Fruit fly (Drosophila melanogaster) whole organism, embryonic: ENCODE data around the gene CG11562.
A peak's percentile ranks its signal among the peaks of the same experiment; 100 is the strongest.

Experiments used
- Bgb ChIP-seq: fragments of 200-800 bp; sonication (Bioruptor generic); IDR thresholded peaks from 2 replicates; pipeline ENCODE4 v1.3.6; 2022; ENCODE audit warnings: missing biosample characterization, missing genetic modification characterization; ENCODE audit not compliant: partially characterized antibody
- CG10209 ChIP-seq: fragments of 200-800 bp; sonication (Bioruptor generic); optimal IDR thresholded peaks from 3 replicates; lab custom pipeline; 2017; ENCODE audit warnings: missing biosample characterization, mild to moderate bottlenecking, missing genetic modification characterization, missing genetic modification reagents
- CG11398 ChIP-seq: fragments of 200-800 bp; sonication (Bioruptor generic); optimal IDR thresholded peaks from 2 replicates; lab custom pipeline; 2016; ENCODE audit warnings: missing biosample characterization, missing genetic modification characterization
- CG11560 ChIP-seq: fragments of 200-800 bp; sonication (Bioruptor generic); IDR thresholded peaks from 3 replicates; pipeline ENCODE4 v1.3.6; 2022; ENCODE audit warnings: missing biosample characterization, missing genetic modification characterization
- CG12071 ChIP-seq: fragments of 200-800 bp; sonication (Bioruptor generic); optimal IDR thresholded peaks from 3 replicates; lab custom pipeline; 2018; ENCODE audit warnings: missing biosample characterization, mild to moderate bottlenecking, missing genetic modification characterization
- CG13287 ChIP-seq: fragments of 200-800 bp; sonication (Bioruptor generic); IDR thresholded peaks from 2 replicates; pipeline ENCODE4 v1.3.6; 2022; ENCODE audit warnings: missing biosample characterization, missing genetic modification characterization; ENCODE audit not compliant: partially characterized antibody
- CG16779 ChIP-seq: fragments of 200-800 bp; sonication (Bioruptor generic); IDR thresholded peaks from 2 replicates; pipeline ENCODE4 v1.3.6; 2022; ENCODE audit warnings: missing biosample characterization, missing genetic modification characterization
- CG17359 ChIP-seq: fragments of 200-800 bp; sonication (Bioruptor generic); optimal IDR thresholded peaks from 3 replicates; lab custom pipeline; 2018; ENCODE audit warnings: missing biosample characterization, mild to moderate bottlenecking, missing genetic modification characterization, moderate library complexity
- CG17361 ChIP-seq: fragments of 200-800 bp; sonication (Bioruptor generic); IDR thresholded peaks from 3 replicates; pipeline ENCODE4 v1.3.6; 2022; ENCODE audit warnings: missing biosample characterization, missing genetic modification characterization
- CG18011 ChIP-seq: fragments of 200-800 bp; sonication (Bioruptor generic); optimal IDR thresholded peaks from 2 replicates; lab custom pipeline; 2017; ENCODE audit warnings: missing biosample characterization, missing genetic modification characterization, mild to moderate bottlenecking, moderate library complexity, missing genotype
- CG2129 ChIP-seq: fragments of 200-800 bp; sonication (Bioruptor generic); IDR thresholded peaks from 2 replicates; pipeline ENCODE4 v1.3.6; 2022; ENCODE audit warnings: missing biosample characterization, missing genetic modification characterization; ENCODE audit not compliant: partially characterized antibody
- CG30403 ChIP-seq: fragments of 200-800 bp; sonication (Bioruptor generic); optimal IDR thresholded peaks from 3 replicates; lab custom pipeline; 2016; ENCODE audit warnings: missing biosample characterization, missing genetic modification characterization
- CG31441 ChIP-seq: fragments of 200-800 bp; sonication (Bioruptor generic); IDR thresholded peaks from 2 replicates; pipeline ENCODE4 v1.3.6; 2022; ENCODE audit warnings: missing biosample characterization, missing genetic modification characterization
- CG32772 ChIP-seq: fragments of 200-800 bp; sonication (Bioruptor generic); IDR thresholded peaks from 2 replicates; pipeline ENCODE4 v1.3.6; 2022; ENCODE audit warnings: missing biosample characterization, missing genetic modification characterization
- CG3281 ChIP-seq: fragments of 200-800 bp; sonication (Bioruptor generic); optimal IDR thresholded peaks from 3 replicates; lab custom pipeline; 2017; ENCODE audit warnings: missing biosample characterization, mild to moderate bottlenecking, missing genetic modification characterization
- CG34224 ChIP-seq: fragments of 200-800 bp; sonication (Bioruptor generic); IDR thresholded peaks from 3 replicates; pipeline ENCODE4 v1.3.6; 2022; ENCODE audit warnings: missing biosample characterization, missing genetic modification characterization; ENCODE audit not compliant: partially characterized antibody
- CG4424 ChIP-seq: fragments of 200-800 bp; sonication (Bioruptor generic); optimal IDR thresholded peaks from 3 replicates; lab custom pipeline; 2016; ENCODE audit warnings: missing biosample characterization, missing genetic modification characterization
- CG9727 ChIP-seq: fragments of 200-800 bp; sonication (Bioruptor generic); optimal IDR thresholded peaks from 3 replicates; lab custom pipeline; 2017; ENCODE audit warnings: missing biosample characterization, mild to moderate bottlenecking, missing genetic modification characterization
- CoRest ChIP-seq: fragments of 200-800 bp; sonication (Bioruptor generic); optimal IDR thresholded peaks from 3 replicates; lab custom pipeline; 2018; ENCODE audit warnings: missing biosample characterization, mild to moderate bottlenecking, missing genetic modification characterization, moderate library complexity
- Dip3 ChIP-seq: fragments of 200-800 bp; sonication (Bioruptor generic); optimal IDR thresholded peaks from 3 replicates; lab custom pipeline; 2016; ENCODE audit warnings: missing biosample characterization, missing genetic modification characterization
- Fer2 ChIP-seq: fragments of 200-800 bp; sonication (Bioruptor generic); optimal IDR thresholded peaks from 2 replicates; lab custom pipeline; 2018; ENCODE audit warnings: missing biosample characterization, mild to moderate bottlenecking, missing genetic modification characterization, moderate library complexity
- Gsc ChIP-seq: fragments of 200-800 bp; sonication (Bioruptor generic); IDR thresholded peaks from 2 replicates; pipeline ENCODE4 v1.3.6; 2022; ENCODE audit warnings: missing biosample characterization, missing genetic modification characterization
- Gug ChIP-seq: fragments of 200-800 bp; sonication (Bioruptor generic); IDR thresholded peaks from 4 replicates; pipeline ENCODE4 v1.3.6; 2022; ENCODE audit warnings: missing biosample characterization, missing genetic modification characterization
- Myb ChIP-seq: fragments of 200-800 bp; sonication (Bioruptor generic); optimal IDR thresholded peaks from 2 replicates; lab custom pipeline; 2016; ENCODE audit warnings: missing biosample characterization, missing genetic modification characterization
- NC2β ChIP-seq: fragments of 200-800 bp; sonication (Bioruptor generic); optimal IDR thresholded peaks from 2 replicates; lab custom pipeline; 2016; ENCODE audit warnings: missing biosample characterization, missing genetic modification characterization
- NFAT ChIP-seq: fragments of 200-800 bp; sonication (Bioruptor generic); IDR thresholded peaks from 2 replicates; pipeline ENCODE4 v1.3.6; 2022; ENCODE audit warnings: missing biosample characterization, missing genetic modification characterization
- Opbp ChIP-seq: fragments of 200-800 bp; sonication (Bioruptor generic); IDR thresholded peaks from 3 replicates; pipeline ENCODE4 v1.3.6; 2022; ENCODE audit warnings: missing biosample characterization, missing genetic modification characterization; ENCODE audit not compliant: partially characterized antibody
- Rfx ChIP-seq: fragments of 200-800 bp; sonication (Bioruptor generic); IDR thresholded peaks from 2 replicates; pipeline ENCODE4 v1.3.6; 2022; ENCODE audit warnings: missing biosample characterization, missing genetic modification characterization
- az2 ChIP-seq: fragments of 200-800 bp; sonication (Bioruptor generic); optimal IDR thresholded peaks from 3 replicates; lab custom pipeline; 2016; ENCODE audit warnings: missing biosample characterization, missing genetic modification characterization
- cato ChIP-seq: fragments of 200-800 bp; sonication (Bioruptor generic); optimal IDR thresholded peaks from 2 replicates; lab custom pipeline; 2016; ENCODE audit warnings: missing biosample characterization, missing genetic modification characterization, borderline replicate concordance
- chif ChIP-seq, 2 experiments: fragments of 200-800 bp; sonication (Bioruptor generic); optimal IDR thresholded peaks; 3 replicates each; lab custom pipeline; 2016; ENCODE audit warnings: missing biosample characterization in 2 of 2, missing genetic modification characterization in 2 of 2
- chm ChIP-seq: fragments of 200-800 bp; sonication (Bioruptor generic); IDR thresholded peaks from 2 replicates; pipeline ENCODE4 v1.3.6; 2022; ENCODE audit warnings: missing biosample characterization, missing genetic modification characterization
- croc ChIP-seq: fragments of 200-800 bp; sonication (Bioruptor generic); conservative IDR thresholded peaks from 3 replicates; pipeline ENCODE4 v1.3.6; 2022; ENCODE audit warnings: missing biosample characterization, missing genetic modification characterization
- dpn ChIP-seq, 2 experiments: fragments of 200-800 bp; sonication (Bioruptor generic); optimal IDR thresholded peaks; 3 replicates each; lab custom pipeline; 2016; ENCODE audit warnings: missing biosample characterization in 2 of 2, missing genetic modification characterization in 2 of 2
- fd102C ChIP-seq: fragments of 200-800 bp; sonication (Bioruptor generic); optimal IDR thresholded peaks from 2 replicates; lab custom pipeline; 2018; ENCODE audit warnings: missing biosample characterization, mild to moderate bottlenecking, missing genetic modification characterization, moderate library complexity
- gce ChIP-seq: fragments of 200-800 bp; sonication (Bioruptor generic); IDR thresholded peaks from 3 replicates; pipeline ENCODE4 v1.3.6; 2022; ENCODE audit warnings: missing biosample characterization, missing genetic modification characterization
- hb ChIP-seq: fragments of 200-800 bp; sonication (Bioruptor generic); IDR thresholded peaks from 3 replicates; pipeline ENCODE4 v1.3.6; 2022; ENCODE audit warnings: missing biosample characterization, missing genetic modification characterization; ENCODE audit not compliant: partially characterized antibody
- lola ChIP-seq, 3 experiments: fragments of >200 bp in 2 of 3; fragments of 200-800 bp in 1 of 3; sonication (Bioruptor generic) in 1 of 3; optimal IDR thresholded peaks; 2 replicates each; lab custom pipeline; 2017 to 2019; ENCODE audit warnings: missing biosample characterization in 3 of 3, missing genetic modification characterization in 3 of 3, mild to moderate bottlenecking in 1 of 3, moderate library complexity in 1 of 3
- luna ChIP-seq: fragments of 200-800 bp; sonication (Bioruptor generic); optimal IDR thresholded peaks from 2 replicates; lab custom pipeline; 2016; ENCODE audit warnings: missing biosample characterization, missing genetic modification characterization
- nerfin-2 ChIP-seq: fragments of 200-800 bp; sonication (Bioruptor generic); IDR thresholded peaks from 2 replicates; pipeline ENCODE4 v1.3.6; 2022; ENCODE audit warnings: missing biosample characterization, missing genetic modification characterization; ENCODE audit not compliant: partially characterized antibody
- otp ChIP-seq: fragments of 200-800 bp; sonication (Bioruptor generic); IDR thresholded peaks from 3 replicates; pipeline ENCODE4, ENCODE4 v1.3.6; 2022; ENCODE audit warnings: missing biosample characterization, missing genetic modification characterization
- peb ChIP-seq: fragments of 200-800 bp; sonication (Bioruptor generic); IDR thresholded peaks from 2 replicates; pipeline ENCODE4 v1.3.6; 2022; ENCODE audit warnings: missing biosample characterization, missing genetic modification characterization
- pfk ChIP-seq: fragments of 200-800 bp; sonication (Bioruptor generic); optimal IDR thresholded peaks from 2 replicates; lab custom pipeline; 2018; ENCODE audit warnings: missing biosample characterization, mild to moderate bottlenecking, missing genetic modification characterization, moderate library complexity
- ranshi ChIP-seq: fragments of 200-800 bp; sonication (Bioruptor generic); IDR thresholded peaks from 2 replicates; pipeline ENCODE4 v1.3.6; 2022; ENCODE audit warnings: missing biosample characterization, missing genetic modification characterization
- repo ChIP-seq: fragments of 200-800 bp; sonication (Bioruptor generic); optimal IDR thresholded peaks from 2 replicates; lab custom pipeline; 2016; ENCODE audit warnings: missing biosample characterization, missing genetic modification characterization
- ssp ChIP-seq: fragments of 200-800 bp; sonication (Bioruptor generic); IDR thresholded peaks from 2 replicates; pipeline ENCODE4 v1.3.6; 2022; ENCODE audit warnings: missing biosample characterization, missing genetic modification characterization
- tna ChIP-seq: fragments of 200-800 bp; sonication (Bioruptor generic); IDR thresholded peaks from 2 replicates; pipeline ENCODE4 v1.3.6; 2022; ENCODE audit warnings: missing biosample characterization, missing genetic modification characterization; ENCODE audit not compliant: partially characterized antibody
- ttk ChIP-seq: fragments of 200-800 bp; sonication (Bioruptor generic); IDR thresholded peaks from 2 replicates; pipeline ENCODE4 v2.1.2; 2022; ENCODE audit warnings: missing biosample characterization, missing genetic modification characterization
- wek ChIP-seq: fragments of 200-800 bp; sonication (Bioruptor generic); optimal IDR thresholded peaks from 3 replicates; lab custom pipeline; 2018; ENCODE audit warnings: missing biosample characterization, mild to moderate bottlenecking, missing genetic modification characterization, moderate library complexity
- yki ChIP-seq: fragments of >200 bp; optimal IDR thresholded peaks from 3 replicates; lab custom pipeline; 2018

Gene CG11562

DNA sequence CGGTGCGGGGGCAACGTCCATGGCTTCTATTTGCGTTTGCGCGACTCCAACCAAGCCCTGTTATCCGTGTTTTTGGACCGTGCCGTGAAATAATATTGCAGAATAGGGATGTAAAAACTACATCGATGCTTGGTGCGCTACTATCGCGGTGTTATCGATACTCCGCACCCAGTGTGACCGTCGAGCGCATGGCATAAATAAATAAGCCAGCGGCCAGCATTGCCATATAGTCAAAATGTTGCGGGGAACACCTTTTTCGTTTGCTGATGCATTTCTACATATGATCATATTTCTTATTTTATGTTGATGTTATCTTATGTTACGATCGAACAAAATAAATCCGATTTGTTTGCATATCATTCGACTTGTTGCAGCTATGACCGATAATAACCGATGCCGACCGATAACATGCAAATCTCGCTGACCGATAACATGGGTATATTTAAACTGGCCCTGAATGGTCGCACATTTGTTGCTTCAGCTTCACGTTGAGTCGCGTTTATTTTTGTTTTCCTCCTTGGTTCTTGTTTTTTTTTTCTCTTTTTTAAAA lies 15.0 kb upstream of the CG11562 start, which contains the start of gene smo (continued):
- TF ChIP-seq CG18011 (GFP tag; lab: Kevin White, UChicago) (peak; percentile 19), repo (GFP tag; lab: Kevin White, UChicago) (peak; percentile 42), NFAT (GFP tag; lab: Robert Waterston, UW) (peak; percentile 32; the same call in 1 of the 2 replicates), NC2β (peak; percentile 56), Dip3 (GFP tag; lab: Kevin White, UChicago) (peak; percentile 36), pfk (no peak), cato (GFP tag; lab: Kevin White, UChicago) (no peak), CoRest (tag; lab: Kevin White, UChicago) (peak; percentile 39), chif (GFP tag; optimal IDR thresholded peaks at IDR 0.05; lab: Kevin White, UChicago) (peak; percentile 29 to 48), chm (GFP tag; lab: Robert Waterston, UW) (no peak), hb (GFP tag; lab: Robert Waterston, UW) (peak; percentile 89), CG11398 (GFP tag; lab: Kevin White, UChicago) (peak; percentile 27), az2 (GFP tag; lab: Kevin White, UChicago) (no peak), nerfin-2 (GFP tag; lab: Robert Waterston, UW) (peak; percentile 55; the same call in 1 of the 2 replicates), CG4424 (GFP tag; lab: Kevin White, UChicago) (peak; percentile 5), CG3281 (GFP tag; lab: Kevin White, UChicago) (no peak), wek (GFP tag; lab: Kevin White, UChicago) (no peak), lola (GFP tag; optimal IDR thresholded peaks at IDR 0.05; lab: Kevin White, UChicago) (no peak), Gsc (no peak), croc (GFP tag; lab: Robert Waterston, UW) (no peak), luna (GFP tag; lab: Kevin White, UChicago) (peak; percentile 16), Myb (peak; percentile 70), Rfx (GFP tag; lab: Robert Waterston, UW) (peak; percentile 57; the same call in 1 of the 2 replicates), otp (no peak), CG32772 (no peak), yki (lab: Kevin White, UChicago) (no peak), CG10209 (GFP tag; lab: Kevin White, UChicago) (no peak), fd102C (GFP tag; lab: Kevin White, UChicago) (no peak), gce (no peak), Opbp (GFP tag; lab: Robert Waterston, UW) (peak; percentile 81), Bgb (GFP tag; lab: Robert Waterston, UW) (peak; percentile 87), CG31441 (no peak), CG17361 (GFP tag; lab: Robert Waterston, UW) (peak; percentile 41; the same call in 2 of the 3 replicates), CG12071 (GFP tag; lab: Kevin White, UChicago) (no peak), Fer2 (tag; lab: Kevin White, UChicago) (no peak), CG16779 (GFP tag; lab: Robert Waterston, UW) (no peak), dpn (GFP tag; optimal IDR thresholded peaks at IDR 0.05; lab: Kevin White, UChicago) (peak; percentile 48 to 52), CG2129 (peak; percentile 71; the same call in 1 of the 2 replicates), CG13287 (GFP tag; lab: Robert Waterston, UW) (peak; percentile 90), CG17359 (no peak), tna (GFP tag; lab: Robert Waterston, UW) (peak; percentile 53; the same call in 1 of the 2 replicates), CG34224 (peak; percentile 80), ranshi (GFP tag; lab: Robert Waterston, UW) (no peak), CG30403 (GFP tag; lab: Kevin White, UChicago) (peak; percentile 44), CG11560 (tag; lab: Robert Waterston, UW) (peak; percentile 21; the same call in 1 of the 3 replicates), ttk (GFP tag; lab: Robert Waterston, UW) (no peak), CG9727 (GFP tag; lab: Kevin White, UChicago) (peak; percentile 47), Gug (peak; percentile 9; the same call in 1 of the 4 replicates), peb (no peak), ssp (peak; percentile 35)
